Fruit fly (Drosophila melanogaster) whole organism, adult: ENCODE results near the gene Lip2.
A peak's percentile ranks its signal among the peaks of the same experiment; 100 is the strongest.

Source experiments
- CG11617 ChIP-seq: fragments of 200-800 bp; sonication (Bioruptor generic); optimal IDR thresholded peaks from 2 replicates; lab custom pipeline; 2017; ENCODE audit warnings: mild to moderate bottlenecking, missing biosample characterization, missing genetic modification reagents, missing genetic modification characterization
- CG14711 ChIP-seq: fragments of 200-800 bp; sonication (Bioruptor generic); optimal IDR thresholded peaks from 2 replicates; lab custom pipeline; 2018; ENCODE audit warnings: missing biosample characterization, mild to moderate bottlenecking, missing genetic modification characterization, moderate library complexity
- CG1620 ChIP-seq: fragments of 200-800 bp; sonication (Bioruptor generic); optimal IDR thresholded peaks from 2 replicates; lab custom pipeline; 2016; ENCODE audit warnings: missing biosample characterization, missing genetic modification characterization
- CG33017 ChIP-seq: fragments of 200-800 bp; sonication (Bioruptor generic); optimal IDR thresholded peaks from 2 replicates; lab custom pipeline; 2018; ENCODE audit warnings: missing biosample characterization, mild to moderate bottlenecking, missing genetic modification characterization, moderate library complexity
- CG5204 ChIP-seq: fragments of 200-800 bp; sonication (Bioruptor generic); optimal IDR thresholded peaks from 2 replicates; lab custom pipeline; 2016; ENCODE audit warnings: missing biosample characterization, missing genetic modification characterization
- bab1 ChIP-seq: fragments of 200-800 bp; sonication (Bioruptor generic); optimal IDR thresholded peaks from 3 replicates; lab custom pipeline; 2019; ENCODE audit warnings: missing biosample characterization, mild to moderate bottlenecking, missing genetic modification characterization, moderate library complexity
- cnc ChIP-seq, 2 experiments: fragments of >200 bp; optimal IDR thresholded peaks; 2 replicates each; lab custom pipeline; 2017
- kay ChIP-seq: fragments of 200-800 bp; sonication (Bioruptor generic); peaks from one replicate; lab custom pipeline; 2016; ENCODE audit warnings: missing biosample characterization, missing genetic modification characterization, borderline replicate concordance
- tj ChIP-seq: fragments of 200-800 bp; sonication (Bioruptor generic); optimal IDR thresholded peaks from 3 replicates; lab custom pipeline; 2017; ENCODE audit warnings: missing biosample characterization, mild to moderate bottlenecking, missing genetic modification characterization, moderate library complexity
- toe ChIP-seq: fragments of 200-800 bp; sonication (Bioruptor generic); optimal IDR thresholded peaks from 2 replicates; lab custom pipeline; 2016; ENCODE audit warnings: missing biosample characterization, missing genetic modification characterization

DNA sequence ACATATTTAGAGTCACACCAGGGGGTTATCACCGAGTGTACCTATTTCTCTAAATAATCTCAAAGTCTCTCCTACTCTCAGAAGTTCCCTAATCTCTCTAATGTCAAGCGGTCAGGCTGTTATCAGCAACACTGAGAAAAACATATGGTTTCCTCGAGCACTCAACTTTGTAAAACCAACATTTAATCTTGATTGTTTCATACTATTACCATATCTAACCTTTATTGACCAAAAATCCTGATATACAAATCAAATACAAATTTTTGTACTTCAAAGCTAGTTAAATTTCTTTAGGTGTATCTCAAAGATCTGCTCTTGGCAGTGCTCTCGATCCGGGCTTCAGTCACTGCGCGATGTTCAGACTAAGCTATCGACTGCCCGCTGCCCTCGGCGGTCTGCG is 6.0 kb downstream of the Lip2 start, which contains the start of gene CG6415:
- TF ChIP-seq CG33017 (tag; lab: Kevin White, UChicago) (peak; percentile 92), CG14711 (tag; lab: Kevin White, UChicago) (peak; percentile 75), CG5204 (GFP tag; lab: Kevin White, UChicago) (peak; percentile 83), bab1 (GFP tag; lab: Kevin White, UChicago) (no peak), toe (GFP tag; lab: Kevin White, UChicago) (peak; percentile 72), CG1620 (GFP tag; lab: Kevin White, UChicago) (peak; percentile 7), cnc (optimal IDR thresholded peaks at IDR 0.05; lab: Kevin White, UChicago) (no peak), tj (GFP tag; lab: Kevin White, UChicago) (peak; percentile 45), kay (GFP tag; lab: Kevin White, UChicago) (no peak), CG11617 (GFP tag; lab: Kevin White, UChicago) (peak; percentile 70)
